Fruit fly (Drosophila melanogaster): ENCODE measurements around the gene Gr64c.

The Gr64c gene

DNA sequence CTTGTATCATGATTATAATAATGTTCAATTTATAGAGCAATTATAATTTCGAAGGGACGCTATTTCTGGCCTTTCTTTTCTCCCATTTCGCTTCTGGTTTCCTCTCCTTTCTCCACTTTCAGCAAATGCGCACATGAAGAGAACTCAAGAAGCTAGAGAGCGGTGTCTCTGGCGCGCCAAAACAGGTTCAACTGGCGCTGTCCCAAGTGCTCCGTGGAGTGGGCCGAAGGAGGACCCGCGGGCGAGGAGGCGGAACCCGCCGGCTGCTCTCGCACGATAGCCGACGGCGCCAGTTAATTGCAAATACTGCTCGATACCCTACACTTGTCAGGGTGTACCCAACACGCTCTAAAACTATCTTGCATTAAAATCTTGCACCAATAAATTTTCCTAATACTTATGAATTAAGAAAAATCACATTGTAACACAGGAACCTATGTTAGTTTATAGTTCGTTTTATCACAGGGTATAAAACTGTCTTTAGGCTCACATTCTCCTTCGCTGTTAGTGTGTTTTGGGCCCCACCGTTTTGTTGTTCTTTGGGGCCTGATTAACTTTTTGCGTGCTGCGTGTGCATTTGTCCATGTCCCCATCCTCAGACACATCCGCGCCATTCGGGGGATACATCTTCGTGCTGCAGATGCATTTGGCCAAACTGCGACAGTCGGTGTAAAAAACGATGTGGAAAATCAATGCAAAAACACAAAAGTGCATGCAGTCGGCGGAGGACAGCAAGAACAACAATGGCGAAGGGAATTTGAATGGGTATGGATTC, 42.0 kb downstream of the Gr64c start (continued):
- TF ChIP-seq ey (GFP tag; optimal IDR thresholded peaks at IDR 0.05): peak; percentile 99
- peak; percentile 78 for TF ChIP-seq Vsx2 (GFP tag; optimal IDR thresholded peaks at IDR 0.05; ENCODE audit: partially characterized antibody)
- TF ChIP-seq psq (GFP tag; optimal IDR thresholded peaks at IDR 0.05): peak; percentile 97
- peak; percentile 71 for TF ChIP-seq sv (GFP tag; optimal IDR thresholded peaks at IDR 0.05)
- no peak for TF ChIP-seq jim (GFP tag; optimal IDR thresholded peaks at IDR 0.05)
- no peak for TF ChIP-seq Hr78 (GFP tag; optimal IDR thresholded peaks at IDR 0.05)
- peak; percentile 88 for TF ChIP-seq Mio (GFP tag; optimal IDR thresholded peaks at IDR 0.05)

DNA sequence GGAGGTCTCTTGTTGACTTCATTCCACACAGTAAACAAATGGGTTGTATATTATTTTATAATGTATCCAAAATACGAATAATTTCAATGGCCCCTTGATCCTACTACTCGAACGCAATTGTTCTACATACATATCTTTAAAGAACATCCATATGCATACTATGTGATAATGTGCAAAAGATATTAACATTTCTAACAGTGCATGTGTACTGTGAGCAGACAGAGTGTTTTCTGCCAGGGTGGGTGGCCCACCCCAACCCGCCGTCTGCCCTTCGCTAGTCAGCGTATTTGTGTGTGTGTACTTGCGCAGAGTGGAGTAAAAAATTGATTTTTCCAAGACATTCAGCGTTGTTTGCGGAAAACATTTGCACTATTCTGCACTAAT, 42.6 kb downstream of the Gr64c start:
- TF ChIP-seq woc (GFP tag; optimal IDR thresholded peaks at IDR 0.05): no peak
- no peak for TF ChIP-seq N (GFP tag; optimal IDR thresholded peaks at IDR 0.05)
- peak; percentile 19 for TF ChIP-seq Sp1 (GFP tag; optimal IDR thresholded peaks at IDR 0.05)
- TF ChIP-seq Hr83 (GFP tag; optimal IDR thresholded peaks at IDR 0.05; ENCODE audit: poor library complexity, severe bottlenecking): peak; percentile 67
- no peak for TF ChIP-seq jim (GFP tag; optimal IDR thresholded peaks at IDR 0.05)
- no peak for TF ChIP-seq psq (GFP tag; optimal IDR thresholded peaks at IDR 0.05)
- peak; percentile 45 for TF ChIP-seq brk (GFP tag; optimal IDR thresholded peaks at IDR 0.05)
- TF ChIP-seq Rel (GFP tag; optimal IDR thresholded peaks at IDR 0.05): peak; percentile 79
- no peak for TF ChIP-seq Rel (tag; optimal IDR thresholded peaks at IDR 0.05)
- TF ChIP-seq Jra (GFP tag; optimal IDR thresholded peaks at IDR 0.05): no peak
- no peak for TF ChIP-seq Mio (GFP tag; optimal IDR thresholded peaks at IDR 0.05)
- peak; percentile 65 for TF ChIP-seq sage (GFP tag; optimal IDR thresholded peaks at IDR 0.05)
- TF ChIP-seq usp (GFP tag; optimal IDR thresholded peaks at IDR 0.05): no peak
- TF ChIP-seq Hr78 (GFP tag; optimal IDR thresholded peaks at IDR 0.05): no peak
- no peak for TF ChIP-seq Abd-B (GFP tag; optimal IDR thresholded peaks at IDR 0.05)
- no peak for TF ChIP-seq GATAd (GFP tag; optimal IDR thresholded peaks at IDR 0.05)
- TF ChIP-seq fru (GFP tag; optimal IDR thresholded peaks at IDR 0.05): no peak
- TF ChIP-seq CG32264 (GFP tag; optimal IDR thresholded peaks at IDR 0.05): peak; percentile 79
- no peak for TF ChIP-seq dsf (GFP tag; optimal IDR thresholded peaks at IDR 0.05; ENCODE audit: borderline replicate concordance)
- TF ChIP-seq Myc (optimal IDR thresholded peaks at IDR 0.05): no peak
- TF ChIP-seq br (GFP tag; optimal IDR thresholded peaks at IDR 0.05): no peak
- no peak for TF ChIP-seq sv (GFP tag; optimal IDR thresholded peaks at IDR 0.05)
- TF ChIP-seq HLH106 (tag; optimal IDR thresholded peaks at IDR 0.05): peak; percentile 73
- peak; percentile 47 for TF ChIP-seq ey (GFP tag; optimal IDR thresholded peaks at IDR 0.05)
- TF ChIP-seq Dfd (GFP tag; optimal IDR thresholded peaks at IDR 0.05): no peak
- no peak for TF ChIP-seq Dif (GFP tag; optimal IDR thresholded peaks at IDR 0.05; ENCODE audit: partially characterized antibody)
- no peak for TF ChIP-seq foxo (GFP tag; optimal IDR thresholded peaks at IDR 0.05)
- TF ChIP-seq rgr (GFP tag; optimal IDR thresholded peaks at IDR 0.05): peak; percentile 82
- TF ChIP-seq lola (GFP tag; optimal IDR thresholded peaks at IDR 0.05): no peak
- TF ChIP-seq CG9705 (GFP tag; optimal IDR thresholded peaks at IDR 0.05): no peak
- no peak for TF ChIP-seq dl (GFP tag; optimal IDR thresholded peaks at IDR 0.05; ENCODE audit: insufficient read depth in 1 of 2, partially characterized antibody in 2 of 2)
- TF ChIP-seq Hnf4 (GFP tag; optimal IDR thresholded peaks at IDR 0.05): peak; percentile 73
- peak; percentile 84 for TF ChIP-seq h (GFP tag; optimal IDR thresholded peaks at IDR 0.05)
- no peak for TF ChIP-seq pan (optimal IDR thresholded peaks at IDR 0.05)
- TF ChIP-seq tai (GFP tag; optimal IDR thresholded peaks at IDR 0.05): peak; percentile 1
- TF ChIP-seq OdsH (GFP tag; optimal IDR thresholded peaks at IDR 0.05): no peak
- TF ChIP-seq Vsx2 (GFP tag; optimal IDR thresholded peaks at IDR 0.05; ENCODE audit: partially characterized antibody): no peak
- peak; percentile 33 for TF ChIP-seq dmrt93B (GFP tag; optimal IDR thresholded peaks at IDR 0.05)
- no peak for TF ChIP-seq CrebA (GFP tag; optimal IDR thresholded peaks at IDR 0.05; ENCODE audit: borderline replicate concordance)
